Worm (Caenorhabditis elegans) whole organism, early embryonic: ENCODE results near the gene T24C4.3.

Source experiments
- B0310.2 ChIP-seq: sonication (generic microtip); optimal IDR thresholded peaks from 2 replicates; lab custom pipeline; 2016; ENCODE audit warnings: mild to moderate bottlenecking, missing genetic modification characterization, missing compliant biosample characterization
- F13C5.2 ChIP-seq: sonication (generic microtip); optimal IDR thresholded peaks from 2 replicates; lab custom pipeline; 2017; ENCODE audit warnings: mild to moderate bottlenecking, missing genetic modification characterization, inconsistent platforms, missing compliant biosample characterization
- aly-1 ChIP-seq: sonication (generic microtip); optimal IDR thresholded peaks from 2 replicates; lab custom pipeline; 2016; ENCODE audit warnings: missing genetic modification characterization, missing compliant biosample characterization
- ama-1 ChIP-seq: fragments of 150-350 bp; optimal IDR thresholded peaks from 2 replicates; lab custom pipeline; 2014
- ceh-13 ChIP-seq: fragments of 200-800 bp; sonication (Bioruptor generic); optimal IDR thresholded peaks from 2 replicates; lab custom pipeline; 2018; ENCODE audit warnings: mild to moderate bottlenecking, missing genetic modification characterization, missing compliant biosample characterization
- ceh-36 ChIP-seq: sonication (generic microtip); optimal IDR thresholded peaks from 2 replicates; lab custom pipeline; 2016; ENCODE audit warnings: missing genetic modification characterization, inconsistent platforms, missing compliant biosample characterization
- ets-7 ChIP-seq: sonication (generic microtip); optimal IDR thresholded peaks from 2 replicates; lab custom pipeline; 2016; ENCODE audit warnings: missing genotype, missing genetic modification characterization, missing compliant biosample characterization
- flt-1 ChIP-seq: fragments of 200-800 bp; sonication (Bioruptor generic); IDR thresholded peaks from 2 replicates; pipeline ENCODE4 v1.3.6; 2022; ENCODE audit warnings: missing genetic modification characterization, missing compliant biosample characterization
- hmbx-1 ChIP-seq: sonication (generic microtip); optimal IDR thresholded peaks from 2 replicates; lab custom pipeline; 2016; ENCODE audit warnings: mild to moderate bottlenecking, missing genetic modification characterization, missing compliant biosample characterization
- hmg-4 ChIP-seq: fragments of 200-800 bp; sonication (Bioruptor generic); optimal IDR thresholded peaks from 2 replicates; lab custom pipeline; 2018; ENCODE audit warnings: mild to moderate bottlenecking, missing genetic modification characterization, missing compliant biosample characterization
- hnd-1 ChIP-seq: sonication (generic microtip); optimal IDR thresholded peaks from 2 replicates; lab custom pipeline; 2016; ENCODE audit warnings: missing genetic modification characterization, missing compliant biosample characterization
- pes-1 ChIP-seq: fragments of 200-800 bp; sonication (Bioruptor generic); IDR thresholded peaks from 2 replicates; pipeline ENCODE4 v1.3.6; 2022; ENCODE audit warnings: missing genetic modification reagents, missing genetic modification characterization, missing compliant biosample characterization
- scrt-1 ChIP-seq: fragments of 200-800 bp; sonication (Bioruptor generic); IDR thresholded peaks from 2 replicates; pipeline ENCODE4 v1.3.6; 2022; ENCODE audit warnings: missing genetic modification characterization, missing compliant biosample characterization
- sea-1 ChIP-seq: fragments of 200-800 bp; sonication (Bioruptor generic); conservative IDR thresholded peaks from 2 replicates; pipeline ENCODE4 v1.3.6; 2022; ENCODE audit warnings: missing genetic modification characterization, missing compliant biosample characterization
- tbx-11 ChIP-seq: fragments of 200-800 bp; sonication (Bioruptor generic); IDR thresholded peaks from 2 replicates; pipeline ENCODE4 v1.3.6; 2022; ENCODE audit warnings: missing genetic modification characterization, missing compliant biosample characterization
- tbx-37 ChIP-seq: fragments of 200-800 bp; sonication (Bioruptor generic); conservative IDR thresholded peaks from 2 replicates; pipeline ENCODE4 v1.3.6; 2022; ENCODE audit warnings: missing genetic modification reagents, missing genetic modification characterization, missing compliant biosample characterization
- tra-4 ChIP-seq: sonication (generic microtip); optimal IDR thresholded peaks from 2 replicates; lab custom pipeline; 2017; ENCODE audit warnings: missing genetic modification characterization, missing compliant biosample characterization

Gene T24C4.3

ce11 chrIII:853414-853813, 18.9 kb downstream of the T24C4.3 start:
- no peak for TF ChIP-seq B0310.2 (tag; lab: Kevin White, UChicago)
- no peak for TF ChIP-seq tbx-37 (GFP tag; lab: Robert Waterston, UW)
- TF ChIP-seq aly-1 (tag; lab: Kevin White, UChicago): no peak
- TF ChIP-seq sea-1 (GFP tag; lab: Robert Waterston, UW): no peak
- no peak for TF ChIP-seq ets-7 (tag; lab: Kevin White, UChicago)
- no peak for TF ChIP-seq F13C5.2 (tag; lab: Kevin White, UChicago)
- no peak for TF ChIP-seq hnd-1 (tag; lab: Kevin White, UChicago)
- no peak for TF ChIP-seq ceh-36 (tag; lab: Kevin White, UChicago)
- no peak for TF ChIP-seq tbx-11
- no peak for TF ChIP-seq tra-4 (tag; lab: Kevin White, UChicago)
- no peak for TF ChIP-seq hmbx-1 (tag; lab: Kevin White, UChicago)
- TF ChIP-seq ama-1 (lab: Kevin White, UChicago): no peak
- no peak for TF ChIP-seq ceh-13
- no peak for TF ChIP-seq scrt-1 (GFP tag; lab: Robert Waterston, UW)
- TF ChIP-seq hmg-4 (GFP tag; lab: Kevin White, UChicago): no peak
- no peak for TF ChIP-seq pes-1 (GFP tag; lab: Robert Waterston, UW)
- TF ChIP-seq flt-1 (GFP tag; lab: Robert Waterston, UW): no peak

DNA sequence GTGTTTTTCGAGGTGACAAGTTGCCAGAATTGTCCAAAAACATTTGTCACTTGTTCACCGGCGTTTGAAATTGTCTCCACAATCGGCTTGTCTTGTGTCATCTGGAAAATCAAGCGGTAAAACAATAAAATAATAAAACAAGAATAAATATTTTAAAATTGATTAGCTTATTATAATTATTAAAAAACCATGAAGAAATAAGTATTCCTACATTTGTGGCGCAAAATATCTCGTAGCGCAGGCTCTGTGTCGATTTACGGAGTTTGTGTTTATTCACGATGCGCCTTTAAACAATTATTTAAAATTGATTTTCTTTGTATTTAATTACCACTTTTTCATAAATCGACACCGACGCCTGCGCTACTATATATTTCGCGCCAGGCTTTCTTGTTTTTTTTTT, 20.0 kb downstream of the T24C4.3 start, which contains the start of gene moma-1:
Gene moma-1 (minus strand): TSS at position 101 of the 400 bp plus-strand sequence.
- TF ChIP-seq flt-1 (GFP tag; lab: Robert Waterston, UW) (no peak), aly-1 (tag; lab: Kevin White, UChicago) (no peak), ama-1 (lab: Kevin White, UChicago) (no peak), hnd-1 (tag; lab: Kevin White, UChicago) (no peak), ceh-36 (tag; lab: Kevin White, UChicago) (no peak), scrt-1 (GFP tag; lab: Robert Waterston, UW) (no peak), hmbx-1 (tag; lab: Kevin White, UChicago) (no peak), ets-7 (tag; lab: Kevin White, UChicago) (no peak), F13C5.2 (tag; lab: Kevin White, UChicago) (no peak), B0310.2 (tag; lab: Kevin White, UChicago) (no peak), tbx-11 (no peak), tbx-37 (GFP tag; lab: Robert Waterston, UW) (no peak), pes-1 (GFP tag; lab: Robert Waterston, UW) (no peak), hmg-4 (GFP tag; lab: Kevin White, UChicago) (no peak), ceh-13 (no peak), sea-1 (GFP tag; lab: Robert Waterston, UW) (no peak), tra-4 (tag; lab: Kevin White, UChicago) (no peak)

ce11 chrIII:845485-845884, 26.8 kb downstream of the T24C4.3 start, which contains the start of gene K02F3.2:
Gene K02F3.2, plus strand, starts transcription at chrIII:845841.
- no peak for TF ChIP-seq hnd-1 (tag; lab: Kevin White, UChicago)
- TF ChIP-seq hmg-4 (GFP tag; lab: Kevin White, UChicago): no peak
- no peak for TF ChIP-seq hmbx-1 (tag; lab: Kevin White, UChicago)
- TF ChIP-seq B0310.2 (tag; lab: Kevin White, UChicago): no peak
- TF ChIP-seq aly-1 (tag; lab: Kevin White, UChicago): no peak
- no peak for TF ChIP-seq scrt-1 (GFP tag; lab: Robert Waterston, UW)
- no peak for TF ChIP-seq ets-7 (tag; lab: Kevin White, UChicago)
- TF ChIP-seq ceh-13: no peak
- no peak for TF ChIP-seq tra-4 (tag; lab: Kevin White, UChicago)

DNA sequence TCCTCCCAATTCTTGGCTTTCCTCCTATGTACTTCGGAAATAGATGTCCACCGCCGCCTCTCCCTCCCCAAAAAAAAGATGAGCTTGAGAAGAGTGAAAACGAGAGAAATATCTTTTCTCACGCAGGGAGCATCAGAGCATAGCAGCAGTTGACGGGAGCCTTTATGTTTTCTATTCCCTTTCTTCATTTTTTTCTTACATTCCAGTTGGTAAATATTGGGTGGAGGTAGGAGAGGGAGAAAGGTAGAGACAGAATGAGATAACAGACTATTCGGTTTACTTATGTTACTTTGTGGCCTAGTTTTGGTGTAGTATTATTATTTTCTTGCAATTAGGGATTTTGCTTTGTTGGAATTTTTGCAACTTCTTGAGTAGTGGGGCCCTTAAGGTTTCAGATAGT, 27.7 kb downstream of the T24C4.3 start:
- TF ChIP-seq scrt-1 (GFP tag; lab: Robert Waterston, UW) (no peak), pes-1 (GFP tag; lab: Robert Waterston, UW) (no peak), tbx-37 (GFP tag; lab: Robert Waterston, UW) (no peak), F13C5.2 (tag; lab: Kevin White, UChicago) (no peak), sea-1 (GFP tag; lab: Robert Waterston, UW) (no peak), ceh-13 (no peak), ama-1 (lab: Kevin White, UChicago) (no peak), hnd-1 (tag; lab: Kevin White, UChicago) (no peak), tra-4 (tag; lab: Kevin White, UChicago) (no peak), ceh-36 (tag; lab: Kevin White, UChicago) (no peak), hmg-4 (GFP tag; lab: Kevin White, UChicago) (no peak), tbx-11 (no peak), flt-1 (GFP tag; lab: Robert Waterston, UW) (no peak), aly-1 (tag; lab: Kevin White, UChicago) (no peak), B0310.2 (tag; lab: Kevin White, UChicago) (no peak)

DNA sequence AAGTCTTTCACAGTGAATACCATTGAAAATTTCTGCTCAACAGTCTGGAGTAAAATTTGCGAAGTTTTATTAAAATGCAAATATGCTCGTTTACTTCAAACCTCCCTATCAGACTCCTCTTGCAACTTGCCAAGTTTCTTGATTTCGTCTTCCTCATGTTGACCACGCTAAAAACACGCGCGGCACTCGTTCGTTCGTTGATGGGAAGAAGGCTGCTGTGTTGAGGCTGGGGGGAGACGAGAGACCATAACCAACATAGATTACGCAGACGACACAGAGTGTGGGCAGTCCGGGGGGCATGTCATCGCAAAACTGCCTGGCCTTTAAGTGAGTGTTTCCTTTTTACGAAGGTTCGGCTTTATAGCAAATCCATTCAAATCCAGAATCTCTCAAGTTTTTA, 28.3 kb downstream of the T24C4.3 start:
- TF ChIP-seq hmg-4 (GFP tag; lab: Kevin White, UChicago) (peak; percentile 23), B0310.2 (tag; lab: Kevin White, UChicago) (no peak)

DNA sequence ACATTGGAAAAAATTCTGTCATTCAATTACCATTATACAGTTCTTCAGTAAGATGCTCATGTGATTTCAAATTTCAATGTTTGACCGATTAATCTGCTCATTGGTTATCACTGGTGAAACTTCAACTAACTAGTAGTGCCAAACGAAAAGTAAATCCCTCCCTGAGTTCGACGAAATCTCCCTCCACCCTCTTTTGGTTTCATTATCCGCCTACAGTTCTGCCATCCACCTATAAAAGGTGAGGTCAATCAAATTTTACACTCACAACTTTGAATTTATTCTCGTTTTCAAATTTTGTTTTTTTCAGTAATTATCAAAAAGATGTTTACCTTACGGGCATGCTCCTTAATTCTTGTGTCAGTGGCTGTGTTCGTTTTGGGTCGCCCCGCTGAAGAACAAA, 29.6 kb downstream of the T24C4.3 start, which contains the start of gene far-8:
Gene far-8 (plus strand): TSS at position 301 of the 400 bp plus-strand sequence.
- TF ChIP-seq ceh-36 (tag; lab: Kevin White, UChicago) (no peak), tbx-11 (no peak), ceh-13 (no peak), B0310.2 (tag; lab: Kevin White, UChicago) (no peak), F13C5.2 (tag; lab: Kevin White, UChicago) (no peak), hmbx-1 (tag; lab: Kevin White, UChicago) (no peak), tbx-37 (GFP tag; lab: Robert Waterston, UW) (no peak), hnd-1 (tag; lab: Kevin White, UChicago) (no peak), ets-7 (tag; lab: Kevin White, UChicago) (no peak), hmg-4 (GFP tag; lab: Kevin White, UChicago) (no peak), aly-1 (tag; lab: Kevin White, UChicago) (no peak), sea-1 (GFP tag; lab: Robert Waterston, UW) (no peak), scrt-1 (GFP tag; lab: Robert Waterston, UW) (no peak), tra-4 (tag; lab: Kevin White, UChicago) (no peak), ama-1 (lab: Kevin White, UChicago) (no peak), flt-1 (GFP tag; lab: Robert Waterston, UW) (no peak), pes-1 (GFP tag; lab: Robert Waterston, UW) (no peak)
